Fruit fly (Drosophila melanogaster) whole organism, adult: ENCODE results near the gene Nedd4.

Source experiments
- CG11617 ChIP-seq: fragments of 200-800 bp; sonication (Bioruptor generic); optimal IDR thresholded peaks from 2 replicates; lab custom pipeline; 2017; ENCODE audit warnings: mild to moderate bottlenecking, missing biosample characterization, missing genetic modification reagents, missing genetic modification characterization
- CG12768 ChIP-seq: fragments of 200-800 bp; sonication (Bioruptor generic); optimal IDR thresholded peaks from 2 replicates; lab custom pipeline; 2017; ENCODE audit warnings: missing biosample characterization, missing genetic modification characterization, mild to moderate bottlenecking, moderate library complexity, missing genetic modification reagents
- CG1620 ChIP-seq: fragments of 200-800 bp; sonication (Bioruptor generic); optimal IDR thresholded peaks from 2 replicates; lab custom pipeline; 2016; ENCODE audit warnings: missing biosample characterization, missing genetic modification characterization
- CG7045 ChIP-seq: fragments of 200-800 bp; sonication (Bioruptor generic); optimal IDR thresholded peaks from 2 replicates; lab custom pipeline; 2017; ENCODE audit warnings: missing biosample characterization, mild to moderate bottlenecking, missing genetic modification characterization
- CG7101 ChIP-seq: fragments of 200-800 bp; sonication (Bioruptor generic); optimal IDR thresholded peaks from 2 replicates; lab custom pipeline; 2018; ENCODE audit warnings: missing biosample characterization, mild to moderate bottlenecking, missing genetic modification characterization, moderate library complexity
- Crg-1 ChIP-seq: fragments of 200-800 bp; sonication (Bioruptor generic); optimal IDR thresholded peaks from 2 replicates; lab custom pipeline; 2016; ENCODE audit warnings: missing biosample characterization, missing genetic modification characterization
- Mnt ChIP-seq: fragments of 200-800 bp; sonication (Bioruptor generic); optimal IDR thresholded peaks from 2 replicates; lab custom pipeline; 2016; ENCODE audit warnings: missing biosample characterization, mild to moderate bottlenecking, missing genetic modification characterization
- bab1 ChIP-seq: fragments of 200-800 bp; sonication (Bioruptor generic); optimal IDR thresholded peaks from 3 replicates; lab custom pipeline; 2019; ENCODE audit warnings: missing biosample characterization, mild to moderate bottlenecking, missing genetic modification characterization, moderate library complexity
- ovo ChIP-seq: fragments of 200-800 bp; sonication (Bioruptor generic); optimal IDR thresholded peaks from 2 replicates; lab custom pipeline; 2016; ENCODE audit warnings: missing biosample characterization, missing genetic modification characterization
- pad ChIP-seq: fragments of 200-800 bp; sonication (Bioruptor generic); optimal IDR thresholded peaks from 3 replicates; lab custom pipeline; 2017; ENCODE audit warnings: missing biosample characterization, missing genetic modification characterization, mild to moderate bottlenecking, moderate library complexity, missing genetic modification reagents
- tj ChIP-seq: fragments of 200-800 bp; sonication (Bioruptor generic); optimal IDR thresholded peaks from 3 replicates; lab custom pipeline; 2017; ENCODE audit warnings: missing biosample characterization, mild to moderate bottlenecking, missing genetic modification characterization, moderate library complexity
- toe ChIP-seq: fragments of 200-800 bp; sonication (Bioruptor generic); optimal IDR thresholded peaks from 2 replicates; lab custom pipeline; 2016; ENCODE audit warnings: missing biosample characterization, missing genetic modification characterization

dm6 chr3L:17513492-17513891, 16.4 kb upstream of the Nedd4 start:
- no peak for TF ChIP-seq CG11617 (GFP tag; lab: Kevin White, UChicago)
- TF ChIP-seq CG1620 (GFP tag; lab: Kevin White, UChicago) = no peak
- no peak for TF ChIP-seq Mnt
- no peak for TF ChIP-seq ovo (GFP tag; lab: Kevin White, UChicago)
- no peak for TF ChIP-seq bab1 (GFP tag; lab: Kevin White, UChicago)
- no peak for TF ChIP-seq Crg-1 (GFP tag; lab: Kevin White, UChicago)
- no peak for TF ChIP-seq tj
- no peak for TF ChIP-seq CG12768 (GFP tag; lab: Kevin White, UChicago)
- TF ChIP-seq CG7045 = no peak
- TF ChIP-seq pad = no peak
- TF ChIP-seq CG7101 (tag; lab: Kevin White, UChicago) = no peak
- no peak for TF ChIP-seq toe (GFP tag; lab: Kevin White, UChicago)
